Fruit fly (Drosophila melanogaster): Measurements from ENCODE around the gene CG46460.

Gene CG46460

dm6 chr3L:4232724-4233367, 5.7 kb upstream of the CG46460 start:
- TF ChIP-seq vri (GFP tag; optimal IDR thresholded peaks at IDR 0.05) (peak; percentile 18), svp (GFP tag) (peak; percentile 18), esn (GFP tag; optimal IDR thresholded peaks at IDR 0.05) (peak; percentile 14), Eip78C (GFP tag) (peak; percentile 50), Blimp-1 (GFP tag; optimal IDR thresholded peaks at IDR 0.05) (no peak), CG11902 (GFP tag; optimal IDR thresholded peaks at IDR 0.05) (no peak), Hr39 (GFP tag; optimal IDR thresholded peaks at IDR 0.05) (peak; percentile 23)

- no peak for TF ChIP-seq svp (GFP tag)
- TF ChIP-seq CG1621 (tag; optimal IDR thresholded peaks at IDR 0.05), result peak; percentile 22
- no peak for TF ChIP-seq Sox102F (GFP tag; optimal IDR thresholded peaks at IDR 0.05)
Observed at dm6 chr3L:4232227-4232626, 5.1 kb upstream of the CG46460 start.

- TF ChIP-seq Sox102F (GFP tag; optimal IDR thresholded peaks at IDR 0.05) (no peak), svp (GFP tag) (peak; percentile 96)
Observed at dm6 chr3L:4231401-4232014, 4.4 kb upstream of the CG46460 start.

dm6 chr3L:4230357-4230901, 3.3 kb upstream of the CG46460 start:
- TF ChIP-seq Ets96B (tag; optimal IDR thresholded peaks at IDR 0.05) (peak; percentile 93), CG4318 (GFP tag; optimal IDR thresholded peaks at IDR 0.05) (peak; percentile 93), fkh (GFP tag; optimal IDR thresholded peaks at IDR 0.05) (peak; percentile 36), OdsH (GFP tag; optimal IDR thresholded peaks at IDR 0.05) (peak; percentile 94), Sox15 (GFP tag; optimal IDR thresholded peaks at IDR 0.05) (peak; percentile 81), eg (GFP tag; IDR thresholded peaks at IDR 0.05) (peak; percentile 90), CG11902 (GFP tag; optimal IDR thresholded peaks at IDR 0.05) (peak; percentile 79), CG3919 (GFP tag; optimal IDR thresholded peaks at IDR 0.05) (peak; percentile 93), Eip78C (GFP tag) (peak; percentile 97), Gug (GFP tag; IDR thresholded peaks at IDR 0.05) (peak; percentile 85), CG10631 (GFP tag; optimal IDR thresholded peaks at IDR 0.05) (peak; percentile 91), CG6276 (GFP tag; optimal IDR thresholded peaks at IDR 0.05) (peak; percentile 91), esn (GFP tag; optimal IDR thresholded peaks at IDR 0.05) (peak; percentile 67), Eip93F (GFP tag; optimal IDR thresholded peaks at IDR 0.05) (no peak), Sox14 (GFP tag; optimal IDR thresholded peaks at IDR 0.05) (peak; percentile 91), CG6792 (GFP tag; optimal IDR thresholded peaks at IDR 0.05) (peak; percentile 83), Eip75B (GFP tag; optimal IDR thresholded peaks at IDR 0.05) (peak; percentile 93), svp (GFP tag) (peak; percentile 75), CG32006 (GFP tag; optimal IDR thresholded peaks at IDR 0.05) (peak; percentile 97), CG8319 (GFP tag; optimal IDR thresholded peaks at IDR 0.05) (peak; percentile 82), Hr39 (GFP tag; optimal IDR thresholded peaks at IDR 0.05) (peak; percentile 64), fd85E (GFP tag; optimal IDR thresholded peaks at IDR 0.05) (peak; percentile 55), acj6 (GFP tag; optimal IDR thresholded peaks at IDR 0.05) (peak; percentile 90), CG7368 (GFP tag; optimal IDR thresholded peaks at IDR 0.05) (peak; percentile 88), cyc (GFP tag; optimal IDR thresholded peaks at IDR 0.05) (peak; percentile 65), dsx (GFP tag; optimal IDR thresholded peaks at IDR 0.05; ENCODE audit: poor library complexity, severe bottlenecking) (peak; percentile 89), CG11762 (GFP tag; optimal IDR thresholded peaks at IDR 0.05; ENCODE audit: insufficient read depth) (peak; percentile 91), vri (GFP tag; optimal IDR thresholded peaks at IDR 0.05) (no peak), CG6854 (GFP tag; optimal IDR thresholded peaks at IDR 0.05) (no peak), Hr38 (GFP tag; optimal IDR thresholded peaks at IDR 0.05) (no peak), CG34406 (GFP tag; optimal IDR thresholded peaks at IDR 0.05) (peak; percentile 81), dac (GFP tag; optimal IDR thresholded peaks at IDR 0.05) (peak; percentile 92), Blimp-1 (GFP tag; optimal IDR thresholded peaks at IDR 0.05) (no peak), Smox (GFP tag; optimal IDR thresholded peaks at IDR 0.05) (peak; percentile 33), CG6163 (GFP tag; IDR thresholded peaks at IDR 0.05) (peak; percentile 87), Lpt (GFP tag; optimal IDR thresholded peaks at IDR 0.05) (peak; percentile 92), topi (GFP tag; optimal IDR thresholded peaks at IDR 0.05) (peak; percentile 72), CG8119 (GFP tag; IDR thresholded peaks at IDR 0.05) (peak; percentile 96), fd59A (GFP tag; optimal IDR thresholded peaks at IDR 0.05) (peak; percentile 93), CG6808 (GFP tag; optimal IDR thresholded peaks at IDR 0.05) (peak; percentile 95)
